Worm (Caenorhabditis elegans) whole organism, L1 larva: Measurements from ENCODE around the gene T03F7.6.

ENCODE experiments used
- aha-1 ChIP-seq: fragments of 150-350 bp; optimal IDR thresholded peaks from 2 replicates; lab custom pipeline; 2014; ENCODE audit warnings: missing biosample characterization, missing genetic modification characterization
- hlh-4 ChIP-seq: sonication (generic microtip); optimal IDR thresholded peaks from 2 replicates; lab custom pipeline; 2016; ENCODE audit warnings: mild to moderate bottlenecking, missing genetic modification characterization, missing compliant biosample characterization
- hpl-2 ChIP-seq: fragments of 150-350 bp; optimal IDR thresholded peaks from 2 replicates; lab custom pipeline; 2014; ENCODE audit warnings: missing biosample characterization, missing genetic modification reagents, missing genetic modification characterization
- lin-13 ChIP-seq: fragments of 150-350 bp; optimal IDR thresholded peaks from 2 replicates; lab custom pipeline; 2014; ENCODE audit warnings: missing biosample characterization, missing genetic modification reagents, missing genetic modification characterization
- lin-39 ChIP-seq: fragments of 150-350 bp; optimal IDR thresholded peaks from 2 replicates; lab custom pipeline; 2014; ENCODE audit warnings: missing biosample characterization, missing genetic modification reagents, missing genetic modification characterization
- lsy-2 ChIP-seq, 2 experiments: fragments of 150-350 bp; optimal IDR thresholded peaks; 2 replicates each; lab custom pipeline; 2014; ENCODE audit warnings: missing biosample characterization in 2 of 2, missing genetic modification characterization in 2 of 2
- mdl-1 ChIP-seq, 2 experiments: fragments of 150-350 bp; optimal IDR thresholded peaks; 2 replicates each; lab custom pipeline; 2014 to 2017; ENCODE audit warnings: missing biosample characterization in 2 of 2, missing genetic modification characterization in 2 of 2, inconsistent platforms in 1 of 2
- pqm-1 ChIP-seq: sonication (generic microtip); optimal IDR thresholded peaks from 3 replicates; lab custom pipeline; 2017; ENCODE audit warnings: missing biosample characterization, missing genetic modification characterization

DNA sequence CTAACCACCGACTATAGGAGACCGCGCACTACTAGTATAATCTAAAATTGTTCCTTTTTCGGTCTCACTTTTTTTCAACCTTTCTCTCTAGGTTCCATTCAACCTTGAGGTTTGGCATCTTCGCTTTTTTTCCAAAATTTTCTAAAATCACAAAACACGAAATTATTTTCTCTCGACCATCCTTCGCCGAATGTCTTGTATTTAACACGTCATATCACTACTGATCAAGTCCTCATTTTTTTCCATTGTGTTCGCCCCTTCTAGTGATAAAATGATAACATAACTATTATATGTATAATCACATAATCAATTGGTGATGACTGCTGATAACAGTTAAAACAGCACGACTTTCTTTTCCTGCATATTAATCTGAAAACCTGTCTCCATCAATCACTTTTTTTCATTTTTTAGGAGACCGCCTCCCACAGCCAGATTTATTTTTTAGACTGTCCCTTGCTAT, 16.6 kb downstream of the T03F7.6 start, which contains the start of gene T03F7.7:
- TF ChIP-seq lin-13 (GFP tag; lab: Kevin White, UChicago) (no peak), pqm-1 (tag; lab: Kevin White, UChicago) (no peak), lsy-2 (tag; optimal IDR thresholded peaks at IDR 0.05; lab: Kevin White, UChicago) (no peak), lin-39 (tag; lab: Kevin White, UChicago) (no peak), aha-1 (tag; lab: Kevin White, UChicago) (no peak), mdl-1 (tag; optimal IDR thresholded peaks at IDR 0.05; lab: Kevin White, UChicago) (no peak), hpl-2 (no peak), hlh-4 (tag; lab: Kevin White, UChicago) (no peak)
